Fruit fly (Drosophila melanogaster) whole organism, pupa: ENCODE measurements around the gene bon.
A peak's percentile ranks its signal among the peaks of the same experiment; 100 is the strongest.

Source experiments
- CG12605 ChIP-seq: fragments of 200-800 bp; sonication (Bioruptor generic); IDR thresholded peaks from 2 replicates; pipeline ENCODE4 v1.3.6; 2022; ENCODE audit warnings: missing biosample characterization, missing genetic modification characterization
- CG15710 ChIP-seq: fragments of 200-800 bp; sonication (Bioruptor generic); optimal IDR thresholded peaks from 2 replicates; lab custom pipeline; 2018; ENCODE audit warnings: missing biosample characterization, mild to moderate bottlenecking, missing genetic modification characterization, moderate library complexity
- CG17806 ChIP-seq: fragments of 200-800 bp; sonication (Bioruptor generic); optimal IDR thresholded peaks from 2 replicates; lab custom pipeline; 2018; ENCODE audit warnings: missing biosample characterization, mild to moderate bottlenecking, missing genetic modification characterization, moderate library complexity
- CG32121 ChIP-seq: fragments of 200-800 bp; sonication (Bioruptor generic); IDR thresholded peaks from 2 replicates; pipeline ENCODE4 v1.3.6; 2022; ENCODE audit warnings: missing biosample characterization, missing genetic modification characterization
- CG4496 ChIP-seq: fragments of 200-800 bp; sonication (Bioruptor generic); IDR thresholded peaks from 3 replicates; pipeline ENCODE4 v1.3.6; 2022; ENCODE audit warnings: missing biosample characterization, missing genetic modification characterization
- CG8159 ChIP-seq: fragments of 200-800 bp; sonication (Bioruptor generic); optimal IDR thresholded peaks from 3 replicates; lab custom pipeline; 2018; ENCODE audit warnings: missing biosample characterization, mild to moderate bottlenecking, missing genetic modification characterization, moderate library complexity
- CG8301 ChIP-seq: fragments of 200-800 bp; sonication (Bioruptor generic); optimal IDR thresholded peaks from 2 replicates; lab custom pipeline; 2018; ENCODE audit warnings: missing biosample characterization, mild to moderate bottlenecking, missing genetic modification characterization
- CG9948 ChIP-seq: fragments of 200-800 bp; sonication (Bioruptor generic); optimal IDR thresholded peaks from 2 replicates; lab custom pipeline; 2018; ENCODE audit warnings: missing biosample characterization, mild to moderate bottlenecking, missing genetic modification characterization, moderate library complexity
- D1 ChIP-seq: fragments of 200-800 bp; sonication (Bioruptor generic); optimal IDR thresholded peaks from 2 replicates; lab custom pipeline; 2018; ENCODE audit warnings: missing biosample characterization, mild to moderate bottlenecking, missing genetic modification characterization, moderate library complexity
- EcR ChIP-seq: fragments of 200-800 bp; sonication (Bioruptor generic); optimal IDR thresholded peaks from 3 replicates; lab custom pipeline; 2019; ENCODE audit warnings: missing biosample characterization, missing genetic modification characterization, mild to moderate bottlenecking, moderate library complexity, missing genetic modification reagents
- Ets98B ChIP-seq: fragments of 200-800 bp; sonication (Bioruptor generic); IDR thresholded peaks from 2 replicates; pipeline ENCODE4 v1.3.6; 2022; ENCODE audit warnings: missing biosample characterization, missing genetic modification characterization
- Pif1A ChIP-seq: fragments of 200-800 bp; sonication (Bioruptor generic); optimal IDR thresholded peaks from 3 replicates; lab custom pipeline; 2016; ENCODE audit warnings: missing biosample characterization, missing genetic modification characterization
- Pif1B ChIP-seq: fragments of 200-800 bp; sonication (Bioruptor generic); optimal IDR thresholded peaks from 3 replicates; lab custom pipeline; 2016; ENCODE audit warnings: missing biosample characterization, missing genetic modification characterization
- Snoo ChIP-seq: fragments of 200-800 bp; sonication (Bioruptor generic); optimal IDR thresholded peaks from 3 replicates; lab custom pipeline; 2017; ENCODE audit warnings: missing biosample characterization, mild to moderate bottlenecking, missing genetic modification characterization, inconsistent platforms
- fd96Ca ChIP-seq: fragments of 200-800 bp; sonication (Bioruptor generic); IDR thresholded peaks from 3 replicates; pipeline ENCODE4 v1.3.6; 2022; ENCODE audit warnings: missing biosample characterization, missing genetic modification characterization
- rn ChIP-seq: fragments of 200-800 bp; sonication (Bioruptor generic); IDR thresholded peaks from 2 replicates; pipeline ENCODE4 v1.3.6; 2022; ENCODE audit warnings: missing biosample characterization, missing genetic modification characterization

Gene bon

DNA sequence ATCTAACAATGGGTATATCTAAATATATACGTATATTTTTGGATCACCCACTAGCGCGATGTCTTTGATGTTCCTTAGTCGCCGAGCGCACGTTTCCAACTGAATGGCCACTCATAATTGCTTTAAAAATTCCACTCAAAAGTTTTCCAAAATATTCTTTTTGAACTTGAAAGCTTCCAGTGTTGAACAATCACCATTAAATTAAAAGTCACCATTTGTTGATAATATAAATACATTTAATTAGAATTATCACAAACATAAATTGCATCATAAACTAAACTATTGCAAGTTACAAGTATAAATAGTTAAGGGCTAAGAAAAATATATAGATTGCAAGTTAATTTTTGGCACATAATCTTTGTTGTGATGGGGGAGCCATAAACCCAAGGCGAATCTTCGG lies 59.4 kb downstream of the bon start, which contains the start of gene GluRIID:
GluRIID (minus strand) TSS at position 101 of the 400 bp plus-strand sequence.
- TF ChIP-seq CG15710 (no peak), CG12605 (GFP tag; lab: Robert Waterston, UW) (no peak), Ets98B (GFP tag; lab: Robert Waterston, UW) (no peak), CG17806 (tag; lab: Kevin White, UChicago) (no peak), Pif1B (no peak), D1 (tag; lab: Kevin White, UChicago) (no peak), Pif1A (GFP tag; lab: Kevin White, UChicago) (no peak), EcR (GFP tag; lab: Kevin White, UChicago) (no peak), CG9948 (tag; lab: Kevin White, UChicago) (no peak), CG8301 (no peak), fd96Ca (GFP tag; lab: Robert Waterston, UW) (no peak), rn (GFP tag; lab: Robert Waterston, UW) (no peak), CG8159 (tag; lab: Kevin White, UChicago) (no peak), Snoo (tag; lab: Kevin White, UChicago) (no peak)

DNA sequence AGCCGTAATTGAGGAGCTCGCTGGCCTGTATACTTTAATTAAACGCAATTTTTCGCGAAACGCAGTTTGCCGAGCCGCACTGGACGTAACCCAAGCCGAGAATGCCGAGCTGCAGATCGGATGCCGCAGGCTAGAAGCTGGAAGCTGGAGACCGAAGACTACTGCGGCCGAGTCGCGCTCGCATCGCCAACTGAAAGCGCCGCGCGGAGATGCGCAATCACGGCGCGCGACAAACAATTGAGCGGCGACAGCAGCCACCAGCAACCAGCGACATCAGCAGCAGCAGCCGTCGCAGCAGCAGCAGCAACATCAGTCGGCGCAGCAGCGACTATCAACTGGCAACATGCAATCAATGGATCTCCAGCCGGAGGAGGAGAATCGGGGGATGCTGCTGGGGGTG lies 63.7 kb downstream of the bon start:
- TF ChIP-seq fd96Ca (GFP tag; lab: Robert Waterston, UW) = peak; percentile 81
- TF ChIP-seq CG32121 = peak; percentile 77
- peak; percentile 69 for TF ChIP-seq Ets98B (GFP tag; lab: Robert Waterston, UW)
- no peak for TF ChIP-seq CG17806 (tag; lab: Kevin White, UChicago)
- TF ChIP-seq CG4496 (GFP tag; lab: Robert Waterston, UW) = peak; percentile 60

DNA sequence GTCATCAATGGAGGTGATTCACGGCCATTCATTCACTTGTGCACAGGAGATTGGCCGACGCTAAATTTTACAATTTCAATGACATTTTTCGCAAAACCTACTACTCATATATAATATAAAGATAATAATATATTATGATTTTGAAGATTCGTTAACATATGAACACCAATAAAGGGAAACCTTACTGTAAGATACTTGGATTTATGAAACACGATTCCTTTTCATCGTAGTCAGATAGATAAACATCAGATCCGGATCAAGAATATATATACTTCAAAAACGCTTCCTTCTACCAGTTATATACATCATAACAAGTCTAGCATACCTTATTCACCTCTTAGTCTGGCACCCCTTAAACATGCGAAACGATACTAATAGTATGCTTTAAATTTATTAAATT lies 66.9 kb downstream of the bon start, which contains the start of gene Nep4:
Nep4 (minus strand) TSS at position 101 of the 400 bp plus-strand sequence.
- TF ChIP-seq CG4496 (GFP tag; lab: Robert Waterston, UW) = no peak
- no peak for TF ChIP-seq rn (GFP tag; lab: Robert Waterston, UW)
- TF ChIP-seq, all 21 proteins: peak for 0
